Fruit fly (Drosophila melanogaster): ENCODE results near the gene Saf6.
A peak's percentile ranks its signal among the peaks of the same experiment; 100 is the strongest.

Saf6 gene

dm6 chr2L:815785-816389 lies at the start of gene Saf6, which contains the start of gene Pex12 (continued):
- TF ChIP-seq ap (GFP tag; IDR thresholded peaks at IDR 0.05) (no peak), CG6813 (GFP tag; optimal IDR thresholded peaks at IDR 0.05) (no peak), CG15514 (GFP tag; optimal IDR thresholded peaks at IDR 0.05) (peak; percentile 3), Doc3 (GFP tag; IDR thresholded peaks at IDR 0.05; ENCODE audit: partially characterized antibody) (peak; percentile 76), CG3407 (GFP tag; optimal IDR thresholded peaks at IDR 0.05) (no peak), ase (GFP tag; IDR thresholded peaks at IDR 0.05) (no peak), CG7963 (GFP tag; IDR thresholded peaks at IDR 0.05; ENCODE audit: partially characterized antibody) (peak; percentile 83), CG6854 (GFP tag; optimal IDR thresholded peaks at IDR 0.05) (no peak), unpg (GFP tag; optimal IDR thresholded peaks at IDR 0.05) (no peak), eyg (GFP tag; optimal IDR thresholded peaks at IDR 0.05) (no peak), ranshi (GFP tag; IDR thresholded peaks at IDR 0.05) (no peak), pan (optimal IDR thresholded peaks at IDR 0.05) (no peak), pan (GFP tag; optimal IDR thresholded peaks at IDR 0.05 in 1 of 2, IDR thresholded peaks at IDR 0.05 in 1 of 2) (no peak), CG10274 (GFP tag; optimal IDR thresholded peaks at IDR 0.05) (no peak), NC2β (GFP tag; optimal IDR thresholded peaks at IDR 0.05) (no peak), bigmax (GFP tag; optimal IDR thresholded peaks at IDR 0.05) (peak; percentile 21), odd (GFP tag; optimal IDR thresholded peaks at IDR 0.05) (no peak), CG4282 (GFP tag; optimal IDR thresholded peaks at IDR 0.05) (no peak), fd96Cb (tag; optimal IDR thresholded peaks at IDR 0.05) (no peak), Meics (GFP tag; optimal IDR thresholded peaks at IDR 0.05) (no peak), ewg (GFP tag; optimal IDR thresholded peaks at IDR 0.05) (no peak), bcd (GFP tag; optimal IDR thresholded peaks at IDR 0.05) (no peak), sna (GFP tag; IDR thresholded peaks at IDR 0.05; ENCODE audit: partially characterized antibody) (peak; percentile 85), Ada2b (GFP tag; IDR thresholded peaks at IDR 0.05) (no peak), fd102C (GFP tag; optimal IDR thresholded peaks at IDR 0.05) (no peak), gfzf (GFP tag; optimal IDR thresholded peaks at IDR 0.05) (no peak), gcm2 (GFP tag; optimal IDR thresholded peaks at IDR 0.05) (no peak), CG11247 (GFP tag; IDR thresholded peaks at IDR 0.05) (no peak), Atf6 (GFP tag; IDR thresholded peaks at IDR 0.05) (no peak), CG2129 (GFP tag; IDR thresholded peaks at IDR 0.05; ENCODE audit: partially characterized antibody) (peak; percentile 73), Hand (GFP tag; optimal IDR thresholded peaks at IDR 0.05) (no peak), CG1603 (tag; optimal IDR thresholded peaks at IDR 0.05) (peak; percentile 43), mam (GFP tag; optimal IDR thresholded peaks at IDR 0.05) (no peak), CG15011 (GFP tag; optimal IDR thresholded peaks at IDR 0.05) (no peak), insv (GFP tag; optimal IDR thresholded peaks at IDR 0.05) (peak in 1 of 2 experiments; percentile 54), Opbp (GFP tag; IDR thresholded peaks at IDR 0.05; ENCODE audit: partially characterized antibody) (peak; percentile 85; the same call in 2 of the 3 replicates), CG6654 (GFP tag; optimal IDR thresholded peaks at IDR 0.05) (no peak), CG4328 (GFP tag; optimal IDR thresholded peaks at IDR 0.05) (no peak), zfh1 (GFP tag; IDR thresholded peaks at IDR 0.05) (no peak), Hr39 (optimal IDR thresholded peaks at IDR 0.05) (no peak), Mad (GFP tag; optimal IDR thresholded peaks at IDR 0.05) (no peak), PHDP (tag; optimal IDR thresholded peaks at IDR 0.05) (no peak), CG34422 (GFP tag; IDR thresholded peaks at IDR 0.05) (no peak), HmgZ (tag; optimal IDR thresholded peaks at IDR 0.05) (peak; percentile 37), Dp (GFP tag; optimal IDR thresholded peaks at IDR 0.05) (peak; percentile 43), CG10321 (GFP tag; IDR thresholded peaks at IDR 0.05) (no peak), CG30431 (GFP tag; optimal IDR thresholded peaks at IDR 0.05) (no peak), croc (GFP tag; conservative IDR thresholded peaks at IDR 0.05) (no peak), CG10979 (tag; optimal IDR thresholded peaks at IDR 0.05) (peak; percentile 26), cg (GFP tag; optimal IDR thresholded peaks at IDR 0.05) (no peak)
